Fruit fly (Drosophila melanogaster) whole organism, embryonic: ENCODE data around the gene mrva.
A peak's percentile ranks its signal among the peaks of the same experiment; 100 is the strongest.

Experiments
- B-H1 ChIP-seq: fragments of 200-800 bp; sonication (Bioruptor generic); IDR thresholded peaks from 3 replicates; pipeline ENCODE4 v1.3.6; 2022; ENCODE audit warnings: missing biosample characterization, missing genetic modification characterization
- C15 ChIP-seq: fragments of 200-800 bp; sonication (Bioruptor generic); IDR thresholded peaks from 3 replicates; pipeline ENCODE4 v1.3.6; 2022; ENCODE audit warnings: missing biosample characterization, missing genetic modification characterization
- CG10543 ChIP-seq: fragments of 200-800 bp; sonication (Bioruptor generic); optimal IDR thresholded peaks from 3 replicates; lab custom pipeline; 2017; ENCODE audit warnings: missing biosample characterization, mild to moderate bottlenecking, missing genetic modification characterization, moderate library complexity
- CG10565 ChIP-seq: fragments of 200-800 bp; sonication (Bioruptor generic); optimal IDR thresholded peaks from 3 replicates; lab custom pipeline; 2016; ENCODE audit warnings: missing biosample characterization, mild to moderate bottlenecking, missing genetic modification characterization
- CG11398 ChIP-seq: fragments of 200-800 bp; sonication (Bioruptor generic); optimal IDR thresholded peaks from 2 replicates; lab custom pipeline; 2016; ENCODE audit warnings: missing biosample characterization, missing genetic modification characterization
- CG12219 ChIP-seq: fragments of 200-800 bp; sonication (Bioruptor generic); optimal IDR thresholded peaks from 3 replicates; lab custom pipeline; 2018; ENCODE audit warnings: missing biosample characterization, mild to moderate bottlenecking, missing genetic modification characterization
- CG12942 ChIP-seq: fragments of 200-800 bp; sonication (Bioruptor generic); optimal IDR thresholded peaks from 3 replicates; lab custom pipeline; 2016; ENCODE audit warnings: missing biosample characterization, missing genetic modification characterization
- CG13296 ChIP-seq: fragments of 200-800 bp; sonication (Bioruptor generic); optimal IDR thresholded peaks from 3 replicates; lab custom pipeline; 2018; ENCODE audit warnings: missing biosample characterization, mild to moderate bottlenecking, missing genetic modification characterization
- CG16779 ChIP-seq: fragments of 200-800 bp; sonication (Bioruptor generic); IDR thresholded peaks from 2 replicates; pipeline ENCODE4 v1.3.6; 2022; ENCODE audit warnings: missing biosample characterization, missing genetic modification characterization
- CG17612 ChIP-seq: fragments of 200-800 bp; sonication (Bioruptor generic); IDR thresholded peaks from 2 replicates; pipeline ENCODE4 v1.3.6; 2022; ENCODE audit warnings: missing biosample characterization, missing genetic modification characterization
- CG18619 ChIP-seq: fragments of 200-800 bp; sonication (Bioruptor generic); optimal IDR thresholded peaks from 3 replicates; lab custom pipeline; 2017; ENCODE audit warnings: missing biosample characterization, mild to moderate bottlenecking, missing genetic modification characterization
- CG30431 ChIP-seq: fragments of 200-800 bp; sonication (Bioruptor generic); optimal IDR thresholded peaks from 2 replicates; lab custom pipeline; 2017; ENCODE audit warnings: missing biosample characterization, missing genetic modification characterization
- CG31365 ChIP-seq: fragments of 200-800 bp; sonication (Bioruptor generic); optimal IDR thresholded peaks from 2 replicates; lab custom pipeline; 2018; ENCODE audit warnings: missing biosample characterization, mild to moderate bottlenecking, missing genetic modification characterization
- CG33213 ChIP-seq: fragments of 200-800 bp; sonication (Bioruptor generic); optimal IDR thresholded peaks from 3 replicates; lab custom pipeline; 2016; ENCODE audit warnings: missing biosample characterization, missing genetic modification characterization
- CG34376 ChIP-seq: fragments of 200-800 bp; sonication (Bioruptor generic); optimal IDR thresholded peaks from 2 replicates; lab custom pipeline; 2018; ENCODE audit warnings: missing biosample characterization, mild to moderate bottlenecking, missing genetic modification characterization
- CG6175 ChIP-seq: fragments of 200-800 bp; sonication (Bioruptor generic); IDR thresholded peaks from 3 replicates; pipeline ENCODE4 v1.3.6; 2022; ENCODE audit warnings: missing biosample characterization, missing genetic modification characterization
- CG7357 ChIP-seq: fragments of 200-800 bp; sonication (Bioruptor generic); IDR thresholded peaks from 3 replicates; pipeline ENCODE4 v1.3.6; 2022; ENCODE audit warnings: missing biosample characterization, missing genetic modification characterization
- CG7786 ChIP-seq: fragments of 200-800 bp; sonication (Bioruptor generic); optimal IDR thresholded peaks from 2 replicates; lab custom pipeline; 2016; ENCODE audit warnings: missing biosample characterization, missing genetic modification characterization
- CG8944 ChIP-seq: fragments of 200-800 bp; sonication (Bioruptor generic); optimal IDR thresholded peaks from 3 replicates; lab custom pipeline; 2016; ENCODE audit warnings: missing biosample characterization, missing genetic modification characterization
- D ChIP-seq, 2 experiments: fragments of 200-800 bp in 1 of 2; fragments of >200 bp in 1 of 2; sonication (Bioruptor generic) in 1 of 2; optimal IDR thresholded peaks; 2 replicates in 1 of 2; 3 replicates in 1 of 2; lab custom pipeline; 2017; ENCODE audit warnings: mild to moderate bottlenecking in 1 of 2, missing biosample characterization in 1 of 2, missing genetic modification characterization in 1 of 2, missing genetic modification reagents in 1 of 2
- Hsf ChIP-seq: fragments of 200-800 bp; sonication (Bioruptor generic); optimal IDR thresholded peaks from 3 replicates; lab custom pipeline; 2016; ENCODE audit warnings: missing biosample characterization, missing genetic modification characterization
- NK7.1 ChIP-seq: fragments of 200-800 bp; sonication (Bioruptor generic); optimal IDR thresholded peaks from 3 replicates; lab custom pipeline; 2016; ENCODE audit warnings: missing biosample characterization, missing genetic modification characterization
- Optix ChIP-seq: fragments of 200-800 bp; sonication (Bioruptor generic); IDR thresholded peaks from 3 replicates; pipeline ENCODE4 v1.3.6; 2022; ENCODE audit warnings: missing biosample characterization, missing genetic modification characterization
- Ptx1 ChIP-seq: fragments of 200-800 bp; sonication (Bioruptor generic); IDR thresholded peaks from 2 replicates; pipeline ENCODE4 v1.3.6; 2022; ENCODE audit warnings: missing biosample characterization, missing genetic modification characterization
- YL-1 ChIP-seq: fragments of 200-800 bp; sonication (Bioruptor generic); optimal IDR thresholded peaks from 3 replicates; lab custom pipeline; 2017; ENCODE audit warnings: missing biosample characterization, mild to moderate bottlenecking, missing genetic modification characterization
- ab ChIP-seq: fragments of 200-800 bp; sonication (Bioruptor generic); optimal IDR thresholded peaks from 2 replicates; lab custom pipeline; 2016; ENCODE audit warnings: missing biosample characterization, missing genetic modification characterization
- ac ChIP-seq: fragments of 200-800 bp; sonication (Bioruptor generic); optimal IDR thresholded peaks from 3 replicates; lab custom pipeline; 2017; ENCODE audit warnings: missing biosample characterization, mild to moderate bottlenecking, missing genetic modification characterization
- cas ChIP-seq: fragments of 200-800 bp; sonication (Bioruptor generic); IDR thresholded peaks from 2 replicates; pipeline ENCODE4 v1.3.6; 2022; ENCODE audit warnings: missing biosample characterization, missing genetic modification characterization
- crc ChIP-seq: fragments of 200-800 bp; sonication (Bioruptor generic); optimal IDR thresholded peaks from 2 replicates; lab custom pipeline; 2016; ENCODE audit warnings: missing biosample characterization, missing genetic modification characterization
- danr ChIP-seq: fragments of 200-800 bp; sonication (Bioruptor generic); IDR thresholded peaks from 2 replicates; pipeline ENCODE4 v1.3.6; 2022; ENCODE audit warnings: missing biosample characterization, missing genetic modification characterization
- dmrt99B ChIP-seq: fragments of 200-800 bp; sonication (Bioruptor generic); optimal IDR thresholded peaks from 2 replicates; lab custom pipeline; 2018; ENCODE audit warnings: missing biosample characterization, mild to moderate bottlenecking, missing genetic modification characterization, moderate library complexity
- gce ChIP-seq: fragments of 200-800 bp; sonication (Bioruptor generic); IDR thresholded peaks from 3 replicates; pipeline ENCODE4 v1.3.6; 2022; ENCODE audit warnings: missing biosample characterization, missing genetic modification characterization
- grau ChIP-seq: fragments of 200-800 bp; optimal IDR thresholded peaks from 3 replicates; lab custom pipeline; 2019; ENCODE audit warnings: missing biosample characterization, mild to moderate bottlenecking, missing genetic modification characterization, moderate library complexity
- gsb-n ChIP-seq: fragments of 200-800 bp; sonication (Bioruptor generic); optimal IDR thresholded peaks from 3 replicates; lab custom pipeline; 2018; ENCODE audit warnings: missing biosample characterization, mild to moderate bottlenecking, missing genetic modification characterization
- ham ChIP-seq: fragments of 200-800 bp; sonication (Bioruptor generic); IDR thresholded peaks from 2 replicates; pipeline ENCODE4 v1.3.6; 2022; ENCODE audit warnings: missing biosample characterization, missing genetic modification characterization
- hth ChIP-seq: fragments of >200 bp; optimal IDR thresholded peaks from 2 replicates; lab custom pipeline; 2017; ENCODE audit warnings: inconsistent platforms
- kay ChIP-seq: fragments of 200-800 bp; sonication (Bioruptor generic); optimal IDR thresholded peaks from 2 replicates; lab custom pipeline; 2016; ENCODE audit warnings: missing biosample characterization, missing genetic modification characterization
- knrl ChIP-seq: fragments of 200-800 bp; sonication (Bioruptor generic); IDR thresholded peaks from 3 replicates; pipeline ENCODE4 v1.3.6; 2022; ENCODE audit warnings: missing biosample characterization, missing genetic modification characterization; ENCODE audit not compliant: partially characterized antibody
- nerfin-2 ChIP-seq: fragments of 200-800 bp; sonication (Bioruptor generic); IDR thresholded peaks from 2 replicates; pipeline ENCODE4 v1.3.6; 2022; ENCODE audit warnings: missing biosample characterization, missing genetic modification characterization; ENCODE audit not compliant: partially characterized antibody
- org-1 ChIP-seq: fragments of 200-800 bp; sonication (Bioruptor generic); optimal IDR thresholded peaks from 2 replicates; lab custom pipeline; 2017; ENCODE audit warnings: missing biosample characterization, missing genetic modification characterization
- run ChIP-seq: fragments of 200-800 bp; sonication (Bioruptor generic); optimal IDR thresholded peaks from 3 replicates; lab custom pipeline; 2018; ENCODE audit warnings: missing biosample characterization, mild to moderate bottlenecking, missing genetic modification characterization
- sim ChIP-seq: fragments of 200-800 bp; sonication (Bioruptor generic); IDR thresholded peaks from 2 replicates; pipeline ENCODE4 v1.3.6; 2022; ENCODE audit warnings: missing biosample characterization, missing genetic modification characterization
- sima ChIP-seq: fragments of 200-800 bp; sonication (Bioruptor generic); optimal IDR thresholded peaks from 2 replicates; lab custom pipeline; 2016; ENCODE audit warnings: missing biosample characterization, missing genetic modification characterization
- sisA ChIP-seq: fragments of 200-800 bp; sonication (Bioruptor generic); IDR thresholded peaks from 2 replicates; pipeline ENCODE4 v1.3.6; 2022; ENCODE audit warnings: missing biosample characterization, missing genetic modification characterization
- slp2 ChIP-seq: fragments of 200-800 bp; sonication (Bioruptor generic); optimal IDR thresholded peaks from 2 replicates; lab custom pipeline; 2016; ENCODE audit warnings: missing biosample characterization, missing genetic modification characterization
- tap ChIP-seq: fragments of 200-800 bp; optimal IDR thresholded peaks from 3 replicates; lab custom pipeline; 2019; ENCODE audit warnings: missing biosample characterization, mild to moderate bottlenecking, missing genetic modification characterization, moderate library complexity
- trem ChIP-seq: fragments of 200-800 bp; optimal IDR thresholded peaks from 3 replicates; lab custom pipeline; 2019; ENCODE audit warnings: missing biosample characterization, mild to moderate bottlenecking, missing genetic modification characterization, moderate library complexity
- trh ChIP-seq: fragments of 200-800 bp; sonication (Bioruptor generic); optimal IDR thresholded peaks from 2 replicates; lab custom pipeline; 2016; ENCODE audit warnings: missing biosample characterization, missing genetic modification characterization
- wdn ChIP-seq: fragments of 200-800 bp; sonication (Bioruptor generic); IDR thresholded peaks from 2 replicates; pipeline ENCODE4 v1.3.6; 2022; ENCODE audit warnings: missing biosample characterization, missing genetic modification characterization
- yki ChIP-seq: fragments of >200 bp; optimal IDR thresholded peaks from 3 replicates; lab custom pipeline; 2018
- zfh2 ChIP-seq: fragments of 200-800 bp; sonication (Bioruptor generic); optimal IDR thresholded peaks from 2 replicates; lab custom pipeline; 2016; ENCODE audit warnings: missing biosample characterization, missing genetic modification characterization

The mrva gene

DNA sequence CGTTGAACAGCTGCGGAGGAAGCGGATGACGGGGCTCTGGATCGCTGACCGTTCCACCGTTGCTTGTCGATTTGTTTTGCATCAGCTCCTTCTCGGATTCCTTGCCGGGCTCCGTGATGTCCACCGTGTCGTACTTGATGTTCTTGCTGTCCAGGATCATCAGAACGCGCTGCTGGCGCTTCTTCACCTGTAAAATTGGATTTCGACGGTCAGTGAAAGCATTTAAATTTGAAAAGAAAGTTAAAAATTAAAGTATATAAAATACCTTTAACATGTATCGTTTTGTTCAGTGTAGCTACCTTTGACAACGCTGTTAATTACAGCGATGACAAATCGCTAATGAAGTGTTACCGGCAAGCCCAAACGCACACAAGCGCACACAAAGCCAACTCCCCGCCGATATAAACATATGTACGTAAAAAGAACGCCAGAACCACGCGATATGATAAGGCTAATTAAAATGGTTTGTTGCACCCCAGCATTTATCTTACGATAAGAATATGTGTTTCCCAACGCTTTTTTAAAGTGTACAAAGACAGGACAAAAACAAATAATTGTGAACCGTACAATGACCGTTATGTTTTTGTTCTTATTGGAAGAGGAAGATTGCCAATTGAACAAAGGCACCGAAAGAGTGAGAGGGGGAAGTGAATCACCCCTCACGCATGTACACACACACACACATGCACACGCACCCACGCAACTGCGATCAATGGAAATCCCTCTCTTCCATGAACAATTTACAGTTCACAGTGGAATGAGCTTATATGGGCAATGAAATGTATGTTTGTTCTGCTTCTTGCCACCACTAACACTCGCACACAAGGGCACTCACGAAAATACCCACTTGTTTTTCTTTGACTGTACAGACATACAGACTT, 39.4 kb upstream of the mrva start (continued):
- TF ChIP-seq YL-1 (GFP tag; lab: Kevin White, UChicago) (no peak), slp2 (no peak), gsb-n (tag; lab: Kevin White, UChicago) (no peak), ac (no peak), CG13296 (GFP tag; lab: Kevin White, UChicago) (no peak), C15 (GFP tag; lab: Robert Waterston, UW) (no peak), CG17612 (no peak), trh (GFP tag; lab: Kevin White, UChicago) (no peak), ab (GFP tag; lab: Kevin White, UChicago) (no peak), nerfin-2 (GFP tag; lab: Robert Waterston, UW) (no peak), cas (GFP tag; lab: Robert Waterston, UW) (no peak), yki (no peak), CG7786 (GFP tag; lab: Kevin White, UChicago) (no peak), hth (lab: Kevin White, UChicago) (no peak), wdn (no peak), knrl (no peak), CG11398 (GFP tag; lab: Kevin White, UChicago) (no peak), trem (no peak), CG33213 (GFP tag; lab: Kevin White, UChicago) (no peak), CG10543 (peak; percentile 27), CG12219 (GFP tag; lab: Kevin White, UChicago) (peak; percentile 18), CG16779 (GFP tag; lab: Robert Waterston, UW) (no peak), CG6175 (no peak), B-H1 (GFP tag; lab: Robert Waterston, UW) (no peak), Optix (GFP tag; lab: Robert Waterston, UW) (0 out of 3 replicates have a peak, but pooled peaks have one; percentile 22), tap (tag; lab: Kevin White, UChicago) (peak; percentile 29), CG34376 (GFP tag; lab: Kevin White, UChicago) (peak; percentile 80), CG31365 (tag; lab: Kevin White, UChicago) (no peak), Hsf (GFP tag; lab: Kevin White, UChicago) (peak; percentile 7), CG12942 (GFP tag; lab: Kevin White, UChicago) (peak; percentile 26), sima (no peak), CG7357 (no peak), ham (GFP tag; lab: Robert Waterston, UW) (no peak), zfh2 (GFP tag; lab: Kevin White, UChicago) (no peak), run (tag; lab: Kevin White, UChicago) (no peak), danr (GFP tag; lab: Robert Waterston, UW) (no peak), kay (GFP tag; lab: Kevin White, UChicago) (peak; percentile 89), org-1 (peak; percentile 19), sisA (GFP tag; lab: Robert Waterston, UW) (no peak), sim (no peak), gce (GFP tag; lab: Robert Waterston, UW) (no peak), grau (tag; lab: Kevin White, UChicago) (peak; percentile 25), NK7.1 (GFP tag; lab: Kevin White, UChicago) (no peak), CG8944 (GFP tag; lab: Kevin White, UChicago) (peak; percentile 6), D (optimal IDR thresholded peaks at IDR 0.05; lab: Kevin White, UChicago) (peak; percentile 84), D (GFP tag; optimal IDR thresholded peaks at IDR 0.05; lab: Kevin White, UChicago) (no peak), Ptx1 (0 out of 2 replicates have a peak, but pooled peaks have one; percentile 15), CG18619 (GFP tag; lab: Kevin White, UChicago) (peak; percentile 16), dmrt99B (tag; lab: Kevin White, UChicago) (peak; percentile 27), crc (no peak), CG10565 (GFP tag; lab: Kevin White, UChicago) (no peak), CG30431 (GFP tag; lab: Kevin White, UChicago) (no peak)
